Worm (Caenorhabditis elegans) whole organism, late embryonic: ENCODE data around the gene Y60A3A.21.

ENCODE experiments used
- F13H6.1 ChIP-seq: sonication (generic microtip); optimal IDR thresholded peaks from 2 replicates; lab custom pipeline; 2016; ENCODE audit warnings: missing genetic modification characterization, missing compliant biosample characterization
- T23F11.4 ChIP-seq: fragments of 200-800 bp; sonication (Bioruptor generic); optimal IDR thresholded peaks from 2 replicates; lab custom pipeline; 2018; ENCODE audit warnings: mild to moderate bottlenecking, missing genetic modification characterization, missing compliant biosample characterization
- ceh-34 ChIP-seq: sonication (generic microtip); optimal IDR thresholded peaks from 2 replicates; lab custom pipeline; 2016; ENCODE audit warnings: mild to moderate bottlenecking, missing genetic modification characterization, missing compliant biosample characterization
- ceh-6 ChIP-seq: fragments of 200-800 bp; sonication (Bioruptor generic); optimal IDR thresholded peaks from 2 replicates; lab custom pipeline; 2018; ENCODE audit warnings: mild to moderate bottlenecking, missing genetic modification characterization, missing compliant biosample characterization
- eyg-1 ChIP-seq: sonication (generic microtip); optimal IDR thresholded peaks from 2 replicates; lab custom pipeline; 2016; ENCODE audit warnings: missing genotype, missing genetic modification characterization, missing compliant biosample characterization
- lin-11 ChIP-seq: fragments of 200-800 bp; sonication (Bioruptor generic); optimal IDR thresholded peaks from 2 replicates; lab custom pipeline; 2018; ENCODE audit warnings: mild to moderate bottlenecking, missing genetic modification characterization, missing compliant biosample characterization
- nfya-1 ChIP-seq: sonication (generic microtip); optimal IDR thresholded peaks from 2 replicates; lab custom pipeline; 2017; ENCODE audit warnings: missing genetic modification characterization, mild to moderate bottlenecking, missing compliant biosample characterization, antibody characterized with exemption, moderate library complexity
- nhr-11 ChIP-seq: fragments of 150-350 bp; optimal IDR thresholded peaks from 2 replicates; lab custom pipeline; 2014; ENCODE audit warnings: missing biosample characterization, missing genetic modification characterization
- pha-2 ChIP-seq: sonication (generic microtip); optimal IDR thresholded peaks from 2 replicates; lab custom pipeline; 2017; ENCODE audit warnings: mild to moderate bottlenecking, missing genetic modification characterization, missing compliant biosample characterization
- pha-4 ChIP-seq: fragments of 150-350 bp; optimal IDR thresholded peaks from 2 replicates; lab custom pipeline; 2018; ENCODE audit warnings: missing biosample characterization, missing genetic modification reagents, missing genetic modification characterization
- ref-2 ChIP-seq: sonication (generic microtip); optimal IDR thresholded peaks from 2 replicates; lab custom pipeline; 2016; ENCODE audit warnings: missing genetic modification characterization, missing compliant biosample characterization
- ttx-3 ChIP-seq: sonication (generic microtip); optimal IDR thresholded peaks from 2 replicates; lab custom pipeline; 2016; ENCODE audit warnings: missing genetic modification reagents, missing genetic modification characterization, missing compliant biosample characterization

ce11 chrV:20059370-20059769, 47.6 kb downstream of the Y60A3A.21 start:
- TF ChIP-seq F13H6.1 (tag; lab: Kevin White, UChicago) (no peak), eyg-1 (tag; lab: Kevin White, UChicago) (no peak), lin-11 (no peak), nfya-1 (tag; lab: Kevin White, UChicago) (no peak), pha-4 (tag; lab: Kevin White, UChicago) (no peak), ceh-6 (GFP tag; lab: Kevin White, UChicago) (no peak), pha-2 (tag; lab: Kevin White, UChicago) (no peak), T23F11.4 (GFP tag; lab: Kevin White, UChicago) (no peak), ref-2 (tag; lab: Kevin White, UChicago) (no peak), ttx-3 (no peak), ceh-34 (tag; lab: Kevin White, UChicago) (no peak), nhr-11 (tag; lab: Kevin White, UChicago) (no peak)
